Worm (Caenorhabditis elegans) whole organism, L3 larva: ENCODE data around the gene cank-26.

Source experiments
- R02D3.7 ChIP-seq: fragments of 150-350 bp; optimal IDR thresholded peaks from 2 replicates; lab custom pipeline; 2014; ENCODE audit warnings: missing biosample characterization, missing genetic modification characterization
- ama-1 ChIP-seq: fragments of 150-350 bp; optimal IDR thresholded peaks from 2 replicates; lab custom pipeline; 2018
- elt-1 ChIP-seq: fragments of 150-350 bp; optimal IDR thresholded peaks from 2 replicates; lab custom pipeline; 2014; ENCODE audit warnings: missing biosample characterization, missing genetic modification characterization
- lin-15B ChIP-seq: fragments of 150-350 bp; optimal IDR thresholded peaks from 2 replicates; lab custom pipeline; 2014; ENCODE audit warnings: missing biosample characterization, missing genetic modification characterization
- mdl-1 ChIP-seq: fragments of 150-350 bp; optimal IDR thresholded peaks from 2 replicates; lab custom pipeline; 2014; ENCODE audit warnings: missing biosample characterization, missing genetic modification characterization
- nhr-237 ChIP-seq: fragments of 150-350 bp; optimal IDR thresholded peaks from 2 replicates; lab custom pipeline; 2014; ENCODE audit warnings: missing biosample characterization, missing genetic modification characterization
- skn-1 ChIP-seq: fragments of 150-350 bp; optimal IDR thresholded peaks from 2 replicates; lab custom pipeline; 2014; ENCODE audit warnings: missing biosample characterization, missing genetic modification characterization
- unc-39 ChIP-seq: sonication (generic microtip); optimal IDR thresholded peaks from 4 replicates; lab custom pipeline; 2017; ENCODE audit warnings: missing biosample characterization, missing genetic modification characterization
- zag-1 ChIP-seq: fragments of 150-350 bp; optimal IDR thresholded peaks from 2 replicates; lab custom pipeline; 2014; ENCODE audit warnings: missing biosample characterization, missing genetic modification characterization
- ztf-11 ChIP-seq: fragments of 150-350 bp; optimal IDR thresholded peaks from 2 replicates; lab custom pipeline; 2014; ENCODE audit warnings: missing biosample characterization, missing genetic modification characterization

ce11 chrII:3957455-3958212 is 17.2 kb downstream of the cank-26 start:
- TF ChIP-seq zag-1 (no peak), mdl-1 (tag; lab: Kevin White, UChicago) (no peak), nhr-237 (no peak), unc-39 (tag; lab: Kevin White, UChicago) (no peak), ztf-11 (tag; lab: Kevin White, UChicago) (no peak), skn-1 (tag; lab: Kevin White, UChicago) (no peak), lin-15B (tag; lab: Kevin White, UChicago) (no peak), R02D3.7 (tag; lab: Kevin White, UChicago) (no peak), elt-1 (tag; lab: Kevin White, UChicago) (no peak), ama-1 (lab: Kevin White, UChicago) (no peak)
